Worm (Caenorhabditis elegans): ENCODE results near the gene F31A3.5.

ce11 chrX:17579779-17580178, 16.4 kb upstream of the F31A3.5 start, which contains the start of gene frpr-7:
- TF ChIP-seq tab-1 (GFP tag; IDR thresholded peaks at IDR 0.05), result no peak
- no peak for TF ChIP-seq flt-1 (GFP tag; IDR thresholded peaks at IDR 0.05)
- no peak for TF ChIP-seq ref-1 (GFP tag; conservative IDR thresholded peaks at IDR 0.05)
- TF ChIP-seq med-1 (GFP tag; optimal IDR thresholded peaks at IDR 0.05; ENCODE audit: insufficient read depth), result no peak
- TF ChIP-seq cog-1 (tag; optimal IDR thresholded peaks at IDR 0.05), result no peak
- TF ChIP-seq ztf-29 (GFP tag; IDR thresholded peaks at IDR 0.05), result no peak

All from whole organism, midembryonic.